Worm (Caenorhabditis elegans): ENCODE data around the gene mrpl-22.

The mrpl-22 gene

DNA sequence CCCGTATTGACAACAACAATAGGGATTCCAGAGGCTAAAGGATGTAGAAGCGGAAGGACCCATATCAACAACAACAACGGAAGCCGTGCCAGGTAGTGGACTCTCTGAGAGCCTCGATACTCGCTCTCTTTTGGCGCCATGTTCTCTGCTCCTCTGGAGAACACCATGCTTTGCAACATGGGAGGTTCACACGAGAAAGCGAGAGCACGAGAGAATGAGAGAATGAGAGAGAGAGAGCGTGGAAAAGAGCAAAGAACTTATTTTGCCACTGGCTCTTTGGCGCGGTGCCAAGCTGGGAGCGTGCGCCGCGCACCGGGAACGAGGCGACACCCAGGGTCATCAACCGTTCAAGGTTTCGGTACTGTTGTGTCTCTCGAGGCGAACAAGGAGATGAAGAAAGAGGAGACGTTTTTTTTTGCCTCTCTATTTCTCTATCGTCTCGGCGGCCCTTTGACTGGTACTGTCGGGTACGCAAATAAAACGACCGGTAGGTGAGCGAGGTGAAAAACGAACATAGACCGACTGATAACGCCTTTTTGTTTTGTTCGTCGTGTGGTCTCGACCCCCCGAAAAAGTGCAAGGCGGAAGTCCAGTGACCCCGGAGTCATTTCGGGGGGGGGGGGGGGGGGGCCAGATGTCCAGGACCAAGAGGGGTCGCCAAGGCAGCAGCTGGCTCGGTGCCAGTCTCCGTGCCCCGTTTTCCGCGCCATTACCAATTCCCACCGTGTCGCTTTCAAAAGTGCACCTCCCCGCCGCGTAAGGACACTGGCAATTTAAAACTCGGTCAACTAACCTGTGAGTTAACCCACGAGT, 17.5 kb downstream of the mrpl-22 start, which contains the start of gene Y39A1A.10 (continued):
- TF ChIP-seq ceh-8 (GFP tag; optimal IDR thresholded peaks at IDR 0.05), result peak; percentile 89
- TF ChIP-seq sptf-1 (tag; optimal IDR thresholded peaks at IDR 0.05), result no peak
- no peak for TF ChIP-seq ceh-88 (GFP tag; IDR thresholded peaks at IDR 0.05)
- no peak for TF ChIP-seq snpc-4 (tag; optimal IDR thresholded peaks at IDR 0.05)
- no peak for TF ChIP-seq unc-98 (GFP tag; IDR thresholded peaks at IDR 0.05)
- TF ChIP-seq jun-1 (tag; optimal IDR thresholded peaks at IDR 0.05), result peak; percentile 26
- TF ChIP-seq tlp-1 (tag; optimal IDR thresholded peaks at IDR 0.05), result no peak
- no peak for TF ChIP-seq aha-1 (tag; optimal IDR thresholded peaks at IDR 0.05)
- TF ChIP-seq dsc-1 (tag; optimal IDR thresholded peaks at IDR 0.05), result no peak
- TF ChIP-seq unc-86 (tag; optimal IDR thresholded peaks at IDR 0.05), result no peak
- no peak for TF ChIP-seq nhr-90 (tag; optimal IDR thresholded peaks at IDR 0.05; ENCODE audit: poor library complexity)
- no peak for TF ChIP-seq elt-2 (tag; optimal IDR thresholded peaks at IDR 0.05)
- TF ChIP-seq C16A3.4 (tag; optimal IDR thresholded peaks at IDR 0.05), result no peak
- no peak for TF ChIP-seq swsn-7 (tag; optimal IDR thresholded peaks at IDR 0.05)
- no peak for TF ChIP-seq Y116A8C.19 (tag; optimal IDR thresholded peaks at IDR 0.05; ENCODE audit: borderline replicate concordance)
- TF ChIP-seq lir-3 (tag; optimal IDR thresholded peaks at IDR 0.05; ENCODE audit: poor library complexity), result no peak

DNA sequence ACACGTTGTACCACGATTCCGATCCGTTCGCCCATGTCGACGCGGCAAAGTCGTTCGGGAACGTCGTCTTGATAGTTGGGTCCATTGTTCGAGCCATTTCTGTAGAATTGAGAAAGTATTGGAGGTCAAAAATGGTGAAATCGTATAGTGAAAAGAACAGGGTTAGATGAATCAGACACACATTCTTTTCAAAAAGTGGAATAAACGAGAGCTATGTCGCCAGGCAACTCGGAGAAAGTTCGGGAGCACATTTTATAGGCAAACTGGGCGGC, 18.1 kb downstream of the mrpl-22 start, which contains the start of gene Y39A1A.9:
Y39A1A.9 (minus strand) TSS at position 99 of the 272 bp plus-strand sequence.
- TF ChIP-seq ceh-90 (tag; optimal IDR thresholded peaks at IDR 0.05) (no peak), alr-1 (tag; optimal IDR thresholded peaks at IDR 0.05; ENCODE audit: borderline replicate concordance) (no peak), nhr-47 (tag; optimal IDR thresholded peaks at IDR 0.05) (no peak), nhr-19 (GFP tag; conservative IDR thresholded peaks at IDR 0.05) (no peak), aly-2 (tag; optimal IDR thresholded peaks at IDR 0.05) (no peak), zag-1 (tag; optimal IDR thresholded peaks at IDR 0.05) (no peak), lin-39 (tag; optimal IDR thresholded peaks at IDR 0.05) (no peak), fkh-10 (GFP tag; optimal IDR thresholded peaks at IDR 0.05) (no peak), lsy-2 (tag; optimal IDR thresholded peaks at IDR 0.05) (no peak), tlp-1 (tag; optimal IDR thresholded peaks at IDR 0.05) (no peak), lin-13 (GFP tag; optimal IDR thresholded peaks at IDR 0.05) (no peak), nhr-11 (tag; optimal IDR thresholded peaks at IDR 0.05) (no peak), efl-3 (GFP tag; optimal IDR thresholded peaks at IDR 0.05) (no peak), Y116A8C.19 (tag; optimal IDR thresholded peaks at IDR 0.05; ENCODE audit: borderline replicate concordance) (no peak), snu-23 (GFP tag; optimal IDR thresholded peaks at IDR 0.05) (no peak)

DNA sequence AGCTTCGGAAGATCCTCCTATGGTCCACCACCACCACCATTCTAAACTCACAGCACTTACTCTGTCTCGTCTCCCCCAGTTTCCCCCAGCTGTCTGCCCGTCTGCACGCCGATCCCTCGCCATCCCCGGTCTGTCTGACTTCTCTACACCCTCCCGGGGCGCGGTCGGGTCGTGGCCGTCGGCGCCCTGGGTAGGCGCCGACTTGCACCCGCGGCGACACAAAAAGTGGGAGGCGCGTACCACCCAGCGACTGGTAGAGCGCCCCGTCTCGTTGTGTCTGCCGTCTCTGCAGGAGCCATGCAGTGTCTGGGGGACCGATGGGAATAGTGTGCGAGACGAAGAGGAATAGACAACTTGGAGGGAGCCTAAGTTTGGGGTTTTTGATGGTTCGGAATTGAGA, 18.8 kb downstream of the mrpl-22 start:
- TF ChIP-seq blmp-1 (tag; optimal IDR thresholded peaks at IDR 0.05) (peak; percentile 59), sptf-1 (tag; optimal IDR thresholded peaks at IDR 0.05) (no peak), nhr-71 (tag; optimal IDR thresholded peaks at IDR 0.05) (peak; percentile 94), ces-1 (GFP tag; optimal IDR thresholded peaks at IDR 0.05) (no peak), lin-35 (GFP tag; optimal IDR thresholded peaks at IDR 0.05) (peak; percentile 68 to 71), dpl-1 (GFP tag; optimal IDR thresholded peaks at IDR 0.05) (peak; percentile 51 to 70 (median 58)), fkh-4 (tag; optimal IDR thresholded peaks at IDR 0.05; ENCODE audit: borderline replicate concordance) (no peak), fos-1 (tag; optimal IDR thresholded peaks at IDR 0.05) (peak; percentile 46), egl-27 (tag; optimal IDR thresholded peaks at IDR 0.05) (peak; percentile 60 to 75), vab-15 (tag; optimal IDR thresholded peaks at IDR 0.05) (no peak), sox-4 (tag; optimal IDR thresholded peaks at IDR 0.05) (peak; percentile 57), ceh-88 (GFP tag; IDR thresholded peaks at IDR 0.05) (peak; percentile 52; the same call in 1 of the 2 replicates), lsy-2 (tag; optimal IDR thresholded peaks at IDR 0.05) (peak; percentile 84 to 85), nhr-47 (tag; optimal IDR thresholded peaks at IDR 0.05) (peak; percentile 92), lin-13 (GFP tag; optimal IDR thresholded peaks at IDR 0.05) (peak; percentile 87), nhr-20 (tag; optimal IDR thresholded peaks at IDR 0.05) (peak; percentile 87), swsn-7 (tag; optimal IDR thresholded peaks at IDR 0.05) (peak; percentile 92), alr-1 (tag; optimal IDR thresholded peaks at IDR 0.05; ENCODE audit: borderline replicate concordance) (no peak), jun-1 (tag; optimal IDR thresholded peaks at IDR 0.05) (peak; percentile 87), unc-98 (GFP tag; IDR thresholded peaks at IDR 0.05) (peak; percentile 59), isw-1 (GFP tag; IDR thresholded peaks at IDR 0.05) (peak; percentile 68), dsc-1 (tag; optimal IDR thresholded peaks at IDR 0.05) (peak; percentile 79), lin-15B (tag; optimal IDR thresholded peaks at IDR 0.05) (peak; percentile 27), C04F5.9 (tag; optimal IDR thresholded peaks at IDR 0.05) (peak; percentile 54), pax-3 (tag; optimal IDR thresholded peaks at IDR 0.05) (peak; percentile 68), hlh-17 (GFP tag; optimal IDR thresholded peaks at IDR 0.05; ENCODE audit: borderline replicate concordance) (no peak), fkh-10 (GFP tag; optimal IDR thresholded peaks at IDR 0.05) (peak; percentile 75), unc-86 (tag; optimal IDR thresholded peaks at IDR 0.05) (peak; percentile 91), xbp-1 (tag; optimal IDR thresholded peaks at IDR 0.05) (peak; percentile 86)

All from whole organism, L1 larva.